Worm (Caenorhabditis elegans): ENCODE measurements around the gene col-10.

col-10 gene

DNA sequence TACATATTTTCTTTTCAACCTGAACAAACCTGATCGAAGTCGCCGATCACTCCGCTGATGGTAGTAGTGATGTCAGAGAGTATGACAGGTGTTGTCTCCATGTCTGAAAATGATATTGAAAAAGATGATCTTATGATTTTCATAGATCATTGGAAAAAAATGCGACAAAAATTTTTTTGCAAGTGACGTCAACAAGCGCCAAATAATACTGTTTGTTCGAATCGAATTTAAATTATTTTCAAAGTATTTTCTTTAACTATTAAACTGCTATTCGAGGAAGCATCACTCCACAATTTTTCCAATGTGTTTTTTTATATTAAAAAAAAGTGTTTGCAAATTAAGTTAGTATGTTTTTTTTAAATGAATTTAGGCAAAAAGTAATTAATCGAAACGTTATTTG is 27.5 kb downstream of the col-10 start, which contains the start of gene pitr-2:
Gene pitr-2 (minus strand): TSS at position 101 of the 400 bp plus-strand sequence.
- TF ChIP-seq unc-62 (GFP tag; optimal IDR thresholded peaks at IDR 0.05): no peak

ce11 chrV:9133950-9134349 is 31.2 kb downstream of the col-10 start, which contains the start of gene B0222.1:
TSS of gene B0222.1 (plus strand) at chrV:9134255.
- no peak for TF ChIP-seq unc-62 (GFP tag; optimal IDR thresholded peaks at IDR 0.05)

ce11 chrV:9132043-9132442 is 33.1 kb downstream of the col-10 start, which contains the start of gene F21C10.1:
TSS of gene F21C10.1 (plus strand) at chrV:9132343.
- TF ChIP-seq unc-62 (GFP tag; optimal IDR thresholded peaks at IDR 0.05): no peak

DNA sequence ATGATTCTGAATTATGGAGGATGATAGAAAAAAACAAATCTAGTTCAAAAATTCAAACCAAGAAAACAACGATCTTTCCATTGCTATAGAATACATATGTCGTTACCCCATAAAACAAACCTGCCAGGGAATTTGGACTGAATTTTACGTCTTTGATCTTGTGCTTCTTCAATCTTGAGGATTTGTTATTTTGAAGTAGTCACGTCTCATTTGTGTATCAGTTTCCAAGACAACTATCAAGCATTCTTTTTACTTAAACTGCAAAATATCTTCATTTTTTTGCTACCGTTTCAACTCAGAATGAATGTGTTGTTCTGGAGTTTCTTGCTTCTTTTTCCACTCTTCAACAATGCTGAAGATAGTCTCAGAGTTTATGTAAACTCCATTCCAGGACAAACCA is 34.3 kb downstream of the col-10 start, which contains the start of gene F21C10.19:
Gene F21C10.19 (plus strand): TSS at position 301 of the 400 bp plus-strand sequence.
- TF ChIP-seq unc-62 (GFP tag; optimal IDR thresholded peaks at IDR 0.05): no peak

ce11 chrV:9128562-9128961 is 36.5 kb downstream of the col-10 start:
- no peak for TF ChIP-seq unc-62 (GFP tag; optimal IDR thresholded peaks at IDR 0.05)

DNA sequence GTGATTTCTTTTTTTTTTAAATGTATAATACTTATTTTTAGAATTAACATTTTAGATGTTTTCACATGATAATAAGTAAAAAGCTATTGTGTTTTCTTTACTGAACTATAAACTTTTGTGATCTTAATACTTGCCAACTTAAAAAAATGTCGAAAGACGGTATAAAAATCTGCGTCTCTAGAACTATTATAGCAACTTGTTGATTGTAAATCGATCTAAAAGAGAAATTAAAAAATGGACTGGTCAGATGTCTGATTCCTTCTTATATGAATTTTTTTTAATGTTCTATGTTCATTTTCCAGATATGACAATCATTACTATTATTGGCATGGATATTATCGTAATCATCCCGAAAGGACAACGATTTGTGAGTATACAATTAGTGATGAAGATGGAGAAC is 37.3 kb downstream of the col-10 start, which contains the start of gene F21C10.3:
Gene F21C10.3 (plus strand): TSS at position 301 of the 400 bp plus-strand sequence.
- TF ChIP-seq unc-62 (GFP tag; optimal IDR thresholded peaks at IDR 0.05): no peak

ce11 chrV:9126316-9126715 is 38.8 kb downstream of the col-10 start, which contains the start of gene F21C10.4:
TSS of gene F21C10.4 (plus strand) at chrV:9126616.
- TF ChIP-seq unc-62 (GFP tag; optimal IDR thresholded peaks at IDR 0.05): no peak

DNA sequence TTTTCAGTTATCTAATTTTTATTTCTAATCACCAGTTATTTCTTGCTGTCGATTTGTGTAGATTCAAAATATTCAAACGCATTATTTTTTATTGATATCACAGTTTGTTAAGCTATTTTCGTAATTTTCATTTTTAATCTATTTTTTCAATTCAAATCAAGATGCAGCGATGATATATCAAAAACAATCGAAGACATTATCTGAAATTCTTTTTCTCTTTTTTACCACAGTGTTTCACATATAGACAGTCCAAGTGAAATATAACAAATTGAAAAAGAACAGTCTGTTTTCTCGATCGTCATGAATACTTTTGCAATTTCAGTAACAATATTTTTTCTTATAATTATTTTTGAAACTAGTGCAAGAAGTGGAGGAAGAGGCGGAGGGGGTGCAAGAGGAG is 39.8 kb downstream of the col-10 start, which contains the start of gene F21C10.5:
Gene F21C10.5 (plus strand): TSS at position 301 of the 400 bp plus-strand sequence.
- no peak for TF ChIP-seq unc-62 (GFP tag; optimal IDR thresholded peaks at IDR 0.05)

- TF ChIP-seq unc-62 (GFP tag; optimal IDR thresholded peaks at IDR 0.05): no peak
Observed at ce11 chrV:9124180-9124579, 40.9 kb downstream of the col-10 start, which contains the start of gene F21C10.6. TSS of gene F21C10.6 (plus strand) at chrV:9124480.

DNA sequence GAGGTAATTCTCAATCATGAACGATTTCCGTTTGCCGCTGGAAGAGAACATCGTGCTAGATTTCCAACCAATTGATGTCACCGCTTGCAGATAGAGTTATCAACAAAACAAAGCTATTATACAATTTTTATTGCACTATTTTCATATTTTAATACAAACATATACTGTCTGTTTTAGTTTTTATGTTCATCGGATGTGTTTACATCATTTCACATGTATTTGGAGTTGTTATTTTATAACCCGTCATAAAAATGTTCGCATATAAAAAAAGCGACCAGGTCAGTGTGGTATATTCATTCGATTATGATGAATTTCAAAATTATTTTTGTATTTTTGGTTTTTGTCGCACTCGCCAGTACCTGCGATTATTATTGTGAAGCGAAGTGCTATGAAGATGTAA is 41.9 kb downstream of the col-10 start, which contains the start of gene F21C10.11:
Gene F21C10.11 (plus strand): TSS at position 301 of the 400 bp plus-strand sequence.
- no peak for TF ChIP-seq unc-62 (GFP tag; optimal IDR thresholded peaks at IDR 0.05)

DNA sequence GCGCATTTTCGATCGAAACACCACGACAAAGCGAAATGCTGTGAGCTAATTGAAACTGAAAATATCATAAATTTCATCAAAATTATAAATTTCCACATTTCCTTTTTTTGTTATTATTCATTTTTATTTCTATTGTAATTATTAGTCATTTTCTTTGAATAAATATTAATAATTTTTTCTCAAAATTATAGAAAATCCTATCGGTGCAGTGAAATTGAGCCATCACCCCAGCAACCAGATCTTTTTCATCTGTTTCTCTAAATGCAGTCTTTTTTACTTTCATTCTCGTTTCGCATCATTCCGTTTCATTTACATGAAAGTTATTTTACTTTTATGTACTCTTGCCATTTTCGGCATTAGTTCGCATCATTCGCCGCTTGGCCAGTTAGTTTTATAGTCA is 43.1 kb downstream of the col-10 start, which contains the start of gene F21C10.13:
Gene F21C10.13 (plus strand): TSS at position 301 of the 400 bp plus-strand sequence.
- TF ChIP-seq unc-62 (GFP tag; optimal IDR thresholded peaks at IDR 0.05): no peak

Measured in whole organism, dauer.